Fruit fly (Drosophila melanogaster): ENCODE measurements around the gene CG32022.

The CG32022 gene

DNA sequence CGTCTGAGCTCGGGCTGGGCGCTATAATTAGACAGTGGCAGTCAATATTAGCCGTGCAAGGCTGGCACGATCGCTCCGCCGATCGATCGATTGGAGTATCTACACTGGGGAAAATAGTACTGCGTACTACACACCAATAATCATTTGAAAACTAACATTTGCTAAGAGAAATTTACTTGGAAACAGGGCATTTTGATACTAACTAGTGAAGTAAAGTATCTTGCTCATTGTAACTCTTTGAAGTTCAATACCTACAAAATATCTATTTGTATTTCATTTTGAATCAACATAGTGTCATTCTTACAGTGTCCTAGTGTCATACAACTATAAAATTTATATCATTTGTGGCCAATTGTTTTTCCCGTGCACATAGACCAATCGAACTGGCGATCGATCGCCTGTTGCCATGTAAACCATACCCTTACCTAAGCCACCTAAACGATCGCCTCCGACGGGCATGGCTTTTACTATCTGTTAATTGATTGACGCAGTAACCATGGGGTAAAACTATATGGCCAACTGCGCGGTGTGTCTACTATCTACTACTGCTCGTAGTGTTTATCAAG lies 20.3 kb downstream of the CG32022 start (continued):
- peak; percentile 53 for TF ChIP-seq ATbp (GFP tag; optimal IDR thresholded peaks at IDR 0.05)
- TF ChIP-seq CG2875 (GFP tag; optimal IDR thresholded peaks at IDR 0.05), result peak; percentile 61
- peak; percentile 88 for TF ChIP-seq dmrt99B (tag; optimal IDR thresholded peaks at IDR 0.05)
- TF ChIP-seq Lhr (GFP tag; optimal IDR thresholded peaks at IDR 0.05), result peak; percentile 33
- peak; percentile 93 for TF ChIP-seq CG9727 (GFP tag; optimal IDR thresholded peaks at IDR 0.05)
- peak; percentile 99 for TF ChIP-seq grn (GFP tag; optimal IDR thresholded peaks at IDR 0.05)
- TF ChIP-seq Sin3A (optimal IDR thresholded peaks at IDR 0.05), result no peak
- TF ChIP-seq CG18476 (GFP tag; optimal IDR thresholded peaks at IDR 0.05), result peak; percentile 70
- no peak; the same call in none of the 2 replicates for TF ChIP-seq sob (GFP tag; IDR thresholded peaks at IDR 0.05)
- peak; percentile 67; the same call in 2 of the 3 replicates for TF ChIP-seq CG11093 (GFP tag; IDR thresholded peaks at IDR 0.05)
- TF ChIP-seq hkb (optimal IDR thresholded peaks at IDR 0.05), result no peak
- peak; percentile 82 for TF ChIP-seq hkb (GFP tag; IDR thresholded peaks at IDR 0.05)
- peak; percentile 70 for TF ChIP-seq maf-S (GFP tag; optimal IDR thresholded peaks at IDR 0.05)
- peak; percentile 70 to 71 for TF ChIP-seq chif (GFP tag; optimal IDR thresholded peaks at IDR 0.05)
- TF ChIP-seq cad (GFP tag; optimal IDR thresholded peaks at IDR 0.05), result no peak
- TF ChIP-seq CG12769 (tag; optimal IDR thresholded peaks at IDR 0.05), result peak; percentile 88
- peak; percentile 43 for TF ChIP-seq CG6854 (GFP tag; optimal IDR thresholded peaks at IDR 0.05)
- TF ChIP-seq Med (GFP tag), result peak; percentile 91
- peak; percentile 89 for TF ChIP-seq nmo (GFP tag; optimal IDR thresholded peaks at IDR 0.05)
- TF ChIP-seq pnt (GFP tag; optimal IDR thresholded peaks at IDR 0.05), result peak; percentile 50
- peak; percentile 41 for TF ChIP-seq CG18764 (GFP tag; optimal IDR thresholded peaks at IDR 0.05)
- no peak for TF ChIP-seq Scr (GFP tag; IDR thresholded peaks at IDR 0.05; ENCODE audit: partially characterized antibody)
- TF ChIP-seq ssp (GFP tag; IDR thresholded peaks at IDR 0.05), result peak; percentile 61
- peak; percentile 57 for TF ChIP-seq ewg (GFP tag; optimal IDR thresholded peaks at IDR 0.05)
- TF ChIP-seq Nf-YA (GFP tag; IDR thresholded peaks at IDR 0.05), result peak; percentile 64
- no peak for TF ChIP-seq wek (GFP tag; optimal IDR thresholded peaks at IDR 0.05)
- peak; percentile 81 for TF ChIP-seq HLH54F (GFP tag; optimal IDR thresholded peaks at IDR 0.05)
- peak; percentile 68; the same call in 2 of the 3 replicates for TF ChIP-seq zfh1 (GFP tag; IDR thresholded peaks at IDR 0.05)
- peak; percentile 82 for TF ChIP-seq lmd (GFP tag; IDR thresholded peaks at IDR 0.05)
- peak; percentile 55 for TF ChIP-seq CG6683 (GFP tag; optimal IDR thresholded peaks at IDR 0.05)
- peak; percentile 75 for TF ChIP-seq Side (GFP tag; optimal IDR thresholded peaks at IDR 0.05)
- TF ChIP-seq Gug (GFP tag; IDR thresholded peaks at IDR 0.05), result peak; percentile 64; the same call in 2 of the 4 replicates
- TF ChIP-seq Ets65A (GFP tag), result peak; percentile 96
- TF ChIP-seq Atf-2 (GFP tag; optimal IDR thresholded peaks at IDR 0.05), result peak; percentile 74
- peak; percentile 29 for TF ChIP-seq disco-r (GFP tag; optimal IDR thresholded peaks at IDR 0.05)
- TF ChIP-seq ash1 (GFP tag; optimal IDR thresholded peaks at IDR 0.05), result no peak
- TF ChIP-seq fd64A (GFP tag; optimal IDR thresholded peaks at IDR 0.05), result peak; percentile 16
- peak; percentile 63 for TF ChIP-seq Ravus (GFP tag; IDR thresholded peaks at IDR 0.05)
- peak; percentile 49; the same call in 1 of the 3 replicates for TF ChIP-seq Optix (GFP tag; IDR thresholded peaks at IDR 0.05)
- peak; percentile 25 for TF ChIP-seq CG12299 (tag; optimal IDR thresholded peaks at IDR 0.05)
- peak; percentile 34 for TF ChIP-seq CG14965 (GFP tag; optimal IDR thresholded peaks at IDR 0.05; ENCODE audit: borderline replicate concordance)
- peak; percentile 72 for TF ChIP-seq kay (GFP tag; optimal IDR thresholded peaks at IDR 0.05)
- peak; percentile 44 for TF ChIP-seq CG6765 (GFP tag; optimal IDR thresholded peaks at IDR 0.05)
- TF ChIP-seq CG3281 (GFP tag; optimal IDR thresholded peaks at IDR 0.05), result peak; percentile 82
- TF ChIP-seq CG2678 (tag; optimal IDR thresholded peaks at IDR 0.05), result peak; percentile 89
- TF ChIP-seq slbo (GFP tag; IDR thresholded peaks at IDR 0.05), result peak; percentile 82
- no peak for TF ChIP-seq sima (GFP tag; optimal IDR thresholded peaks at IDR 0.05)
- peak; percentile 11 for TF ChIP-seq YL-1 (GFP tag; optimal IDR thresholded peaks at IDR 0.05)
- no peak for TF ChIP-seq CG6175 (GFP tag; IDR thresholded peaks at IDR 0.05)
- peak in 1 of 2 experiments; percentile 62 for TF ChIP-seq Eip74EF (GFP tag; optimal IDR thresholded peaks at IDR 0.05)
- no peak for TF ChIP-seq CG13287 (GFP tag; IDR thresholded peaks at IDR 0.05; ENCODE audit: partially characterized antibody)
